Worm (Caenorhabditis elegans): ENCODE measurements around the gene K04F1.8.

The K04F1.8 gene

DNA sequence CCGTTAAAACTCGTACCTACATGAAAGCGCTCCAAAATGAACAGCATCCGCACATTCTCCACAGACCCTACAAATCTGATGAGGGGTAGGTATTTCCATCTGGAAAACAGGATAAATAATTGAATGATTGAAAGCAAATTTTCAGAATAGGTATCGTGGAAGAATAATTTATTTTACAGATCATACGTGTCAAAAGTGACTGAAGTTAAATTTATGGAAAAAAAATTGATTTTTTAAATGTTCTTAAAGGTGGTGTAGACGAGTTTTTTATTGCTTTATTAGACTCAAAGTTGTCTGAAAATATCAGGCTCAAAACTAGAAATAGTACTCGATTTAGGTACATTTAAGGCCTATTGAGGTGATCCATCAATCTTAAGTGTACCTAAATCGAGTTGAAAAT lies 40.3 kb upstream of the K04F1.8 start, which contains the start of gene nhr-237:
Gene nhr-237, minus strand, starts transcription at position 101 of the 400 bp plus-strand sequence.
- TF ChIP-seq fkh-2 (tag; optimal IDR thresholded peaks at IDR 0.05) (no peak), ZK546.5 (tag; optimal IDR thresholded peaks at IDR 0.05) (peak; percentile 31)

DNA sequence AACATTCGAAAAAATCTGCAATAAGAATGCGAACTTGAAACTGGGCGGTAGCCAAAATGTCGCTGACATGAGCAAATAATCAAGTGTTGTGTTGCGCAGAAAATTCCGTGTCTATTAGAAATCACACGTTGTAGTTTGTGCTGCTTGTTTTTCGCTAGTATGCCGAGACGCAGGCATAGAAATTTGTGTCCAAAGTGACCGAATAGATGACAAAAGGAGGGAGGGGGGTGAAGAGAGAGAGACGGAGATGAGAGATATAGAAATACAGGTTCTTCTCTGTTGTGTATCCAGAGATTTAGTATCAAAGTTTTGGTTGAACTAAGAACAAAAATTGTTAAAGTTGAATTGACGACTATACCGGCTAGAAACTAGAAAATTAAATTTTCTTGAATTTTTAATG lies 39.7 kb upstream of the K04F1.8 start:
- TF ChIP-seq elt-3 (tag; optimal IDR thresholded peaks at IDR 0.05) (no peak), hmg-11 (tag; optimal IDR thresholded peaks at IDR 0.05) (no peak), nhr-76 (tag; optimal IDR thresholded peaks at IDR 0.05) (no peak), nfya-1 (tag; optimal IDR thresholded peaks at IDR 0.05; ENCODE audit: insufficient read depth) (peak; percentile 18), ztf-11 (tag; optimal IDR thresholded peaks at IDR 0.05) (no peak), fkh-2 (tag; optimal IDR thresholded peaks at IDR 0.05) (no peak), nhr-77 (tag; optimal IDR thresholded peaks at IDR 0.05) (peak; percentile 44), zag-1 (tag; optimal IDR thresholded peaks at IDR 0.05) (no peak), ztf-4 (tag; optimal IDR thresholded peaks at IDR 0.05) (no peak), R02D3.7 (tag; optimal IDR thresholded peaks at IDR 0.05) (no peak), skn-1 (tag; optimal IDR thresholded peaks at IDR 0.05) (peak; percentile 39), pha-4 (tag; optimal IDR thresholded peaks at IDR 0.05) (peak; percentile 54), nhr-67 (tag; optimal IDR thresholded peaks at IDR 0.05) (no peak), unc-39 (tag; optimal IDR thresholded peaks at IDR 0.05) (no peak), pqm-1 (tag; optimal IDR thresholded peaks at IDR 0.05) (no peak), daf-12 (tag; optimal IDR thresholded peaks at IDR 0.05) (no peak), nhr-25 (tag; optimal IDR thresholded peaks at IDR 0.05) (peak; percentile 57), nhr-23 (tag; optimal IDR thresholded peaks at IDR 0.05) (peak; percentile 49), eor-1 (tag; optimal IDR thresholded peaks at IDR 0.05) (no peak), jun-1 (tag; optimal IDR thresholded peaks at IDR 0.05) (no peak), ZK546.5 (tag; optimal IDR thresholded peaks at IDR 0.05) (no peak), mml-1 (tag; optimal IDR thresholded peaks at IDR 0.05) (no peak), aly-2 (tag; optimal IDR thresholded peaks at IDR 0.05) (no peak), lin-39 (tag; optimal IDR thresholded peaks at IDR 0.05) (no peak), nhr-237 (tag; optimal IDR thresholded peaks at IDR 0.05) (no peak), lsy-12 (tag; optimal IDR thresholded peaks at IDR 0.05) (no peak), ceh-16 (tag; optimal IDR thresholded peaks at IDR 0.05) (no peak), ceh-28 (tag; optimal IDR thresholded peaks at IDR 0.05) (no peak), nhr-43 (tag; optimal IDR thresholded peaks at IDR 0.05; ENCODE audit: poor library complexity, severe bottlenecking) (peak; percentile 78), fos-1 (tag; optimal IDR thresholded peaks at IDR 0.05) (no peak)

ce11 chrV:1629329-1629728 lies 37.7 kb upstream of the K04F1.8 start, which contains the start of gene nhr-238:
Gene nhr-238 (minus strand): TSS chrV:1629432.
- TF ChIP-seq nhr-28 (tag; optimal IDR thresholded peaks at IDR 0.05) = peak; percentile 50
- TF ChIP-seq ZK546.5 (tag; optimal IDR thresholded peaks at IDR 0.05) = peak; percentile 47
- TF ChIP-seq ceh-9 (tag; optimal IDR thresholded peaks at IDR 0.05) = no peak
- peak; percentile 11 for TF ChIP-seq pha-4 (tag; optimal IDR thresholded peaks at IDR 0.05)
- TF ChIP-seq nhr-77 (tag; optimal IDR thresholded peaks at IDR 0.05) = peak; percentile 66
- no peak for TF ChIP-seq snpc-4 (tag; optimal IDR thresholded peaks at IDR 0.05)

ce11 chrV:1631148-1631547 lies 35.9 kb upstream of the K04F1.8 start, which contains the start of gene Y46H3D.8:
Gene Y46H3D.8 (minus strand): TSS chrV:1631248.
- no peak for TF ChIP-seq ZK546.5 (tag; optimal IDR thresholded peaks at IDR 0.05)
- no peak for TF ChIP-seq nhr-23 (tag; optimal IDR thresholded peaks at IDR 0.05)
- TF ChIP-seq hmg-11 (tag; optimal IDR thresholded peaks at IDR 0.05) = no peak
- no peak for TF ChIP-seq nhr-25 (tag; optimal IDR thresholded peaks at IDR 0.05)
- no peak for TF ChIP-seq ama-1 (optimal IDR thresholded peaks at IDR 0.05)
- no peak for TF ChIP-seq nhr-76 (tag; optimal IDR thresholded peaks at IDR 0.05)
- no peak for TF ChIP-seq mdl-1 (tag; optimal IDR thresholded peaks at IDR 0.05)
- TF ChIP-seq ztf-11 (tag; optimal IDR thresholded peaks at IDR 0.05) = no peak
- no peak for TF ChIP-seq pha-4 (tag; optimal IDR thresholded peaks at IDR 0.05)

DNA sequence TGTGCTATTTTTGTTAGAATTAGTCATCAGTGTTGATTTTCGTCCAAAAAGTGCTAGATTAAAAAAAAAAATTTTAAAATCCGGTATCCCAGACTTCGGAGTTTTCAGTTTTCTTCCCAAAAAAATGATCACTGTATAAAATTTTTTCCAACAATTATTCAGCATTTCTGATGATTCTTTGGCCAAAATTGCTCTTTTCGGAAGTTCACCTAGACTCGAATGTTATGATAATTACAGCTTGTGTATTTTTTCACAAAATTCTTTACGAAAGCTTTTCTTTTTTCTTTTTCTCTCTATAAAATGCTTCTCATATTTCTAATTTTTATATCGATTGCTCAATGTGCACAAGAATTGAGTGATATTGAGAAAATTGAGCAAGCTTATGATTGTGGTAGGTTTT lies 35.3 kb upstream of the K04F1.8 start, which contains the start of gene irld-17:
Gene irld-17, plus strand, starts transcription at position 301 of the 400 bp plus-strand sequence.
- TF ChIP-seq egl-27 (tag; optimal IDR thresholded peaks at IDR 0.05) = no peak

All from whole organism, L3 larva.